Worm (Caenorhabditis elegans) whole organism, L4/young adult: Measurements from ENCODE around the gene M02G9.4.

Experiments
- W03F9.2 ChIP-seq: fragments of 150-350 bp; optimal IDR thresholded peaks from 2 replicates; lab custom pipeline; 2014; ENCODE audit warnings: missing biosample characterization, missing genetic modification characterization
- dao-5 ChIP-seq: sonication (generic microtip); optimal IDR thresholded peaks from 2 replicates; lab custom pipeline; 2016; ENCODE audit warnings: missing genotype, missing genetic modification characterization, moderate library complexity, missing compliant biosample characterization
- him-1 ChIP-seq: sonication (generic microtip); optimal IDR thresholded peaks from 2 replicates; lab custom pipeline; 2016; ENCODE audit warnings: missing genotype, missing genetic modification reagents, missing genetic modification characterization, missing compliant biosample characterization

- TF ChIP-seq him-1 (peak; percentile 59), dao-5 (tag; lab: Kevin White, UChicago) (no peak), W03F9.2 (tag; lab: Kevin White, UChicago) (peak; percentile 84)
These were observed 16.2 kb upstream of the M02G9.4 start, which contains the start of gene mdt-22 for ce11 chrII:10300954-10301353.
